Fruit fly (Drosophila melanogaster) whole organism, embryonic: Measurements from ENCODE around the gene Phyhd1.

Experiments
- B-H2 ChIP-seq: fragments of 200-800 bp; sonication (Bioruptor generic); optimal IDR thresholded peaks from 2 replicates; lab custom pipeline; 2018; ENCODE audit warnings: missing biosample characterization, mild to moderate bottlenecking, missing genetic modification characterization
- CG11504 ChIP-seq: fragments of 200-800 bp; sonication (Bioruptor generic); optimal IDR thresholded peaks from 3 replicates; lab custom pipeline; 2019; ENCODE audit warnings: missing biosample characterization, mild to moderate bottlenecking, missing genetic modification characterization, moderate library complexity
- CG12299 ChIP-seq: fragments of 200-800 bp; sonication (Bioruptor generic); optimal IDR thresholded peaks from 2 replicates; lab custom pipeline; 2018; ENCODE audit warnings: missing biosample characterization, mild to moderate bottlenecking, missing genetic modification characterization
- CG13287 ChIP-seq: fragments of 200-800 bp; sonication (Bioruptor generic); IDR thresholded peaks from 2 replicates; pipeline ENCODE4 v1.3.6; 2022; ENCODE audit warnings: missing biosample characterization, missing genetic modification characterization; ENCODE audit not compliant: partially characterized antibody
- CG14710 ChIP-seq: fragments of 200-800 bp; sonication (Bioruptor generic); optimal IDR thresholded peaks from 3 replicates; lab custom pipeline; 2019; ENCODE audit warnings: missing biosample characterization, mild to moderate bottlenecking, missing genetic modification characterization, moderate library complexity
- CG15514 ChIP-seq: fragments of 200-800 bp; sonication (Bioruptor generic); optimal IDR thresholded peaks from 3 replicates; lab custom pipeline; 2017; ENCODE audit warnings: missing biosample characterization, missing genetic modification characterization, mild to moderate bottlenecking, moderate library complexity, missing genetic modification reagents
- CG1792 ChIP-seq: fragments of 200-800 bp; sonication (Bioruptor generic); optimal IDR thresholded peaks from 2 replicates; lab custom pipeline; 2016; ENCODE audit warnings: missing biosample characterization, missing genetic modification characterization
- CG18262 ChIP-seq: fragments of 200-800 bp; optimal IDR thresholded peaks from 3 replicates; lab custom pipeline; 2019; ENCODE audit warnings: missing biosample characterization, mild to moderate bottlenecking, missing genetic modification characterization, moderate library complexity
- CG18599 ChIP-seq: fragments of 200-800 bp; sonication (Bioruptor generic); optimal IDR thresholded peaks from 3 replicates; lab custom pipeline; 2017; ENCODE audit warnings: missing biosample characterization, missing genetic modification characterization, mild to moderate bottlenecking, moderate library complexity, missing genetic modification reagents
- CG2712 ChIP-seq: fragments of 200-800 bp; optimal IDR thresholded peaks from 3 replicates; lab custom pipeline; 2019; ENCODE audit warnings: missing biosample characterization, mild to moderate bottlenecking, missing genetic modification characterization, moderate library complexity
- CG3281 ChIP-seq: fragments of 200-800 bp; sonication (Bioruptor generic); optimal IDR thresholded peaks from 3 replicates; lab custom pipeline; 2017; ENCODE audit warnings: missing biosample characterization, mild to moderate bottlenecking, missing genetic modification characterization
- CG34224 ChIP-seq: fragments of 200-800 bp; sonication (Bioruptor generic); IDR thresholded peaks from 3 replicates; pipeline ENCODE4 v1.3.6; 2022; ENCODE audit warnings: missing biosample characterization, missing genetic modification characterization; ENCODE audit not compliant: partially characterized antibody
- CG3847 ChIP-seq: fragments of 200-800 bp; sonication (Bioruptor generic); IDR thresholded peaks from 2 replicates; pipeline ENCODE4 v1.3.6; 2022; ENCODE audit warnings: missing biosample characterization, missing genetic modification characterization
- CG42726 ChIP-seq: fragments of 200-800 bp; sonication (Bioruptor generic); IDR thresholded peaks from 2 replicates; pipeline ENCODE4 v1.3.6; 2022; ENCODE audit warnings: missing biosample characterization, missing genetic modification characterization; ENCODE audit not compliant: partially characterized antibody
- CG8388 ChIP-seq: fragments of 200-800 bp; sonication (Bioruptor generic); optimal IDR thresholded peaks from 2 replicates; lab custom pipeline; 2019; ENCODE audit warnings: missing biosample characterization, mild to moderate bottlenecking, missing genetic modification characterization, moderate library complexity
- CG8765 ChIP-seq: fragments of 200-800 bp; sonication (Bioruptor generic); IDR thresholded peaks from 2 replicates; pipeline ENCODE4 v1.3.6; 2022; ENCODE audit warnings: missing biosample characterization, missing genetic modification characterization
- Camta ChIP-seq: fragments of 200-800 bp; sonication (Bioruptor generic); optimal IDR thresholded peaks from 2 replicates; lab custom pipeline; 2016; ENCODE audit warnings: missing biosample characterization, missing genetic modification characterization
- CoRest ChIP-seq: fragments of 200-800 bp; sonication (Bioruptor generic); optimal IDR thresholded peaks from 3 replicates; lab custom pipeline; 2018; ENCODE audit warnings: missing biosample characterization, mild to moderate bottlenecking, missing genetic modification characterization, moderate library complexity
- Deaf1 ChIP-seq: fragments of 200-800 bp; optimal IDR thresholded peaks from 3 replicates; lab custom pipeline; 2019; ENCODE audit warnings: missing biosample characterization, mild to moderate bottlenecking, missing genetic modification characterization, moderate library complexity
- Dp ChIP-seq: fragments of 200-800 bp; sonication (Bioruptor generic); optimal IDR thresholded peaks from 2 replicates; lab custom pipeline; 2018; ENCODE audit warnings: missing biosample characterization, mild to moderate bottlenecking, missing genetic modification characterization, moderate library complexity
- Dref ChIP-seq: fragments of 200-800 bp; sonication (Bioruptor generic); IDR thresholded peaks from 2 replicates; pipeline ENCODE4 v1.3.6; 2022; ENCODE audit warnings: missing biosample characterization, missing genetic modification characterization
- Lpt ChIP-seq: fragments of >200 bp; optimal IDR thresholded peaks from 2 replicates; lab custom pipeline; 2018; ENCODE audit warnings: missing biosample characterization, missing genetic modification characterization
- Med ChIP-seq: fragments of 200-800 bp; sonication (Bioruptor generic); peaks from one replicate; lab custom pipeline; 2016; ENCODE audit warnings: missing biosample characterization, missing genetic modification characterization, mild to moderate bottlenecking, inconsistent platforms, moderate library complexity
- Meics ChIP-seq: fragments of 200-800 bp; sonication (Bioruptor generic); optimal IDR thresholded peaks from 2 replicates; lab custom pipeline; 2017; ENCODE audit warnings: missing biosample characterization, mild to moderate bottlenecking, missing genetic modification characterization
- Poxn ChIP-seq: fragments of 200-800 bp; sonication (Bioruptor generic); IDR thresholded peaks from 2 replicates; pipeline ENCODE4 v1.3.6; 2022; ENCODE audit warnings: missing biosample characterization, missing genetic modification characterization
- Rfx ChIP-seq: fragments of 200-800 bp; sonication (Bioruptor generic); IDR thresholded peaks from 2 replicates; pipeline ENCODE4 v1.3.6; 2022; ENCODE audit warnings: missing biosample characterization, missing genetic modification characterization
- Sin3A ChIP-seq: fragments of >200 bp; optimal IDR thresholded peaks from 2 replicates; lab custom pipeline; 2018
- Tbp ChIP-seq: fragments of >200 bp; optimal IDR thresholded peaks from 2 replicates; lab custom pipeline; 2018; ENCODE audit warnings: missing biosample characterization, missing genetic modification characterization
- Xbp1 ChIP-seq: fragments of 200-800 bp; sonication (Bioruptor generic); optimal IDR thresholded peaks from 3 replicates; lab custom pipeline; 2016; ENCODE audit warnings: missing biosample characterization, mild to moderate bottlenecking, missing genetic modification characterization
- amos ChIP-seq: fragments of 200-800 bp; sonication (Bioruptor generic); IDR thresholded peaks from 2 replicates; pipeline ENCODE4 v1.3.6; 2022; ENCODE audit warnings: missing biosample characterization, missing genetic modification characterization; ENCODE audit not compliant: partially characterized antibody
- crp ChIP-seq, 2 experiments: fragments of 200-800 bp; sonication (Bioruptor generic); optimal IDR thresholded peaks; 2 replicates in 1 of 2; 3 replicates in 1 of 2; lab custom pipeline; 2017; ENCODE audit warnings: missing biosample characterization in 2 of 2, missing genetic modification characterization in 2 of 2, mild to moderate bottlenecking in 1 of 2, moderate library complexity in 1 of 2
- dmrt11E ChIP-seq: fragments of 200-800 bp; sonication (Bioruptor generic); optimal IDR thresholded peaks from 3 replicates; lab custom pipeline; 2018; ENCODE audit warnings: missing biosample characterization, mild to moderate bottlenecking, missing genetic modification characterization, moderate library complexity
- hbn ChIP-seq: fragments of 200-800 bp; sonication (Bioruptor generic); IDR thresholded peaks from 2 replicates; pipeline ENCODE4 v1.3.6; 2022; ENCODE audit warnings: missing biosample characterization, missing genetic modification characterization; ENCODE audit not compliant: partially characterized antibody
- inv ChIP-seq: fragments of 200-800 bp; sonication (Bioruptor generic); IDR thresholded peaks from 2 replicates; pipeline ENCODE4 v1.3.6; 2022; ENCODE audit warnings: missing biosample characterization, missing genetic modification characterization; ENCODE audit not compliant: partially characterized antibody
- lab ChIP-seq: fragments of 200-800 bp; sonication (Bioruptor generic); optimal IDR thresholded peaks from 3 replicates; lab custom pipeline; 2017; ENCODE audit warnings: missing biosample characterization, missing genetic modification characterization, mild to moderate bottlenecking, moderate library complexity, missing genetic modification reagents
- lov ChIP-seq, 2 experiments: fragments of 200-800 bp in 1 of 2; fragments of >200 bp in 1 of 2; sonication (Bioruptor generic) in 1 of 2; IDR thresholded peaks in 1 of 2; optimal IDR thresholded peaks in 1 of 2; 2 replicates in 1 of 2; 3 replicates in 1 of 2; pipeline versions ENCODE4 v1.3.6 to Lab custom; 2017 to 2022; ENCODE audit warnings: missing biosample characterization in 1 of 2, missing genetic modification characterization in 1 of 2
- odd ChIP-seq: fragments of 200-800 bp; sonication (Bioruptor generic); optimal IDR thresholded peaks from 2 replicates; lab custom pipeline; 2017; ENCODE audit warnings: missing biosample characterization, mild to moderate bottlenecking, missing genetic modification characterization
- pita ChIP-seq: fragments of 200-800 bp; sonication (Bioruptor generic); optimal IDR thresholded peaks from 2 replicates; lab custom pipeline; 2017; ENCODE audit warnings: missing biosample characterization, mild to moderate bottlenecking, missing genetic modification characterization
- prd ChIP-seq, 3 experiments: fragments of >200 bp in 2 of 3; fragments of 200-800 bp in 1 of 3; sonication (Bioruptor generic) in 1 of 3; optimal IDR thresholded peaks in 2 of 3; IDR thresholded peaks in 1 of 3; 2 replicates in 2 of 3; 3 replicates in 1 of 3; pipeline versions ENCODE4 v1.3.6 to Lab custom; 2017 to 2022; ENCODE audit warnings: missing biosample characterization in 1 of 3, missing genetic modification characterization in 1 of 3
- sna ChIP-seq: fragments of 200-800 bp; sonication (Bioruptor generic); IDR thresholded peaks from 2 replicates; pipeline ENCODE4 v1.3.6; 2022; ENCODE audit warnings: missing biosample characterization, missing genetic modification characterization; ENCODE audit not compliant: partially characterized antibody
- sob ChIP-seq: fragments of 200-800 bp; sonication (Bioruptor generic); IDR thresholded peaks from 2 replicates; pipeline ENCODE4 v1.3.6; 2022; ENCODE audit warnings: missing biosample characterization, missing genetic modification characterization
- ssp ChIP-seq: fragments of 200-800 bp; sonication (Bioruptor generic); IDR thresholded peaks from 2 replicates; pipeline ENCODE4 v1.3.6; 2022; ENCODE audit warnings: missing biosample characterization, missing genetic modification characterization
- zen2 ChIP-seq: fragments of 200-800 bp; sonication (Bioruptor generic); IDR thresholded peaks from 3 replicates; pipeline ENCODE4 v1.3.6; 2022; ENCODE audit warnings: missing biosample characterization, missing genetic modification characterization; ENCODE audit not compliant: partially characterized antibody

Gene Phyhd1

dm6 chr3R:10726714-10727113 is 46.0 kb upstream of the Phyhd1 start:
- TF ChIP-seq CG18599, result peak; percentile 68
- peak; percentile 58 for TF ChIP-seq lab (GFP tag; lab: Kevin White, UChicago)
- no peak for TF ChIP-seq CoRest (tag; lab: Kevin White, UChicago)
- TF ChIP-seq pita (GFP tag; lab: Kevin White, UChicago), result no peak
- TF ChIP-seq Rfx (GFP tag; lab: Robert Waterston, UW), result 0 out of 2 replicates have a peak, but pooled peaks have one; percentile 30
- 0 out of 2 replicates have a peak, but pooled peaks have one; percentile 23 for TF ChIP-seq sob
- no peak for TF ChIP-seq Camta (GFP tag; lab: Kevin White, UChicago)
- peak; percentile 24 for TF ChIP-seq CG3281 (GFP tag; lab: Kevin White, UChicago)
- no peak for TF ChIP-seq hbn (GFP tag; lab: Robert Waterston, UW)
- TF ChIP-seq CG15514, result peak; percentile 9
- no peak for TF ChIP-seq dmrt11E (tag; lab: Kevin White, UChicago)
- peak; percentile 7 for TF ChIP-seq Meics
- TF ChIP-seq Lpt, result no peak
- no peak for TF ChIP-seq amos
- TF ChIP-seq Deaf1 (tag; lab: Kevin White, UChicago), result no peak

dm6 chr3R:10714498-10714897 is 33.8 kb upstream of the Phyhd1 start, which contains the start of gene CG4073:
TSS of gene CG4073 (plus strand) at chr3R:10714798.
- TF ChIP-seq prd (optimal IDR thresholded peaks at IDR 0.05; lab: Kevin White, UChicago), result no peak
- TF ChIP-seq prd (GFP tag; IDR thresholded peaks at IDR 0.05; lab: Robert Waterston, UW), result no peak
- no peak for TF ChIP-seq CG3847 (GFP tag; lab: Robert Waterston, UW)
- TF ChIP-seq CG18262 (tag; lab: Kevin White, UChicago), result no peak
- no peak for TF ChIP-seq CG14710 (tag; lab: Kevin White, UChicago)
- TF ChIP-seq Tbp (GFP tag; lab: Kevin White, UChicago), result no peak

- TF ChIP-seq CG3847 (GFP tag; lab: Robert Waterston, UW) (no peak), CG11504 (peak; percentile 81)
Measured at dm6 chr3R:10711148-10711547, 30.4 kb upstream of the Phyhd1 start, which contains the start of gene CG14689. TSS of gene CG14689 (minus strand) at chr3R:10711248.

- TF ChIP-seq CG1792 (no peak), CG8388 (peak; percentile 61), B-H2 (GFP tag; lab: Kevin White, UChicago) (no peak), crp (GFP tag; optimal IDR thresholded peaks at IDR 0.05; lab: Kevin White, UChicago) (peak in 1 of 2 experiments; percentile 12)
Measured at dm6 chr3R:10709264-10709663, 28.5 kb upstream of the Phyhd1 start, which contains the start of gene CG31373. TSS of gene CG31373 (minus strand) at chr3R:10709364.

dm6 chr3R:10708169-10708568 is 27.4 kb upstream of the Phyhd1 start, which contains the start of gene CG31278:
TSS of gene CG31278 (minus strand) at chr3R:10708340.
- TF ChIP-seq CG2712 (no peak), odd (no peak), Sin3A (lab: Kevin White, UChicago) (peak; percentile 41), zen2 (peak; percentile 75; the same call in 2 of the 3 replicates), ssp (GFP tag; lab: Robert Waterston, UW) (no peak), CG8765 (GFP tag; lab: Robert Waterston, UW) (no peak), CG12299 (tag; lab: Kevin White, UChicago) (no peak), inv (GFP tag; lab: Robert Waterston, UW) (peak; percentile 54; the same call in 1 of the 2 replicates), CG13287 (GFP tag; lab: Robert Waterston, UW) (peak; percentile 85), Dp (GFP tag; lab: Kevin White, UChicago) (peak; percentile 91), CG34224 (GFP tag; lab: Robert Waterston, UW) (peak; percentile 81), Xbp1 (GFP tag; lab: Kevin White, UChicago) (no peak), lov (optimal IDR thresholded peaks at IDR 0.05; lab: Kevin White, UChicago) (no peak), lov (GFP tag; IDR thresholded peaks at IDR 0.05; lab: Robert Waterston, UW) (no peak), Poxn (GFP tag; lab: Robert Waterston, UW) (no peak), Dref (GFP tag; lab: Robert Waterston, UW) (peak; percentile 83), CG42726 (GFP tag; lab: Robert Waterston, UW) (no peak; the same call in 1 of the 2 replicates), sna (GFP tag; lab: Robert Waterston, UW) (peak; percentile 78; the same call in 1 of the 2 replicates), Med (GFP tag; lab: Kevin White, UChicago) (peak; percentile 73)
